Fruit fly (Drosophila melanogaster): ENCODE measurements around the gene CG7101.

Gene CG7101

dm6 chrX:18812111-18812510 is 18.3 kb upstream of the CG7101 start:
- no peak for TF ChIP-seq Myc (optimal IDR thresholded peaks at IDR 0.05)
- TF ChIP-seq h (optimal IDR thresholded peaks at IDR 0.05): no peak
- TF ChIP-seq Sin3A (optimal IDR thresholded peaks at IDR 0.05): no peak
- no peak for TF ChIP-seq psq (optimal IDR thresholded peaks at IDR 0.05)
- no peak for TF ChIP-seq insv (optimal IDR thresholded peaks at IDR 0.05)
- TF ChIP-seq ttk (optimal IDR thresholded peaks at IDR 0.05): no peak

- TF ChIP-seq h (optimal IDR thresholded peaks at IDR 0.05) (no peak), Sin3A (optimal IDR thresholded peaks at IDR 0.05) (no peak), psq (optimal IDR thresholded peaks at IDR 0.05) (no peak), Myc (optimal IDR thresholded peaks at IDR 0.05) (no peak), ttk (optimal IDR thresholded peaks at IDR 0.05) (no peak), insv (optimal IDR thresholded peaks at IDR 0.05) (no peak)
Observed at dm6 chrX:18813049-18813448, 17.3 kb upstream of the CG7101 start, which contains the start of gene CG42450. CG42450 (plus strand) TSS chrX:18813297.

dm6 chrX:18814373-18814772 is 16.0 kb upstream of the CG7101 start:
- TF ChIP-seq Myc (optimal IDR thresholded peaks at IDR 0.05) (no peak), insv (optimal IDR thresholded peaks at IDR 0.05) (no peak), h (optimal IDR thresholded peaks at IDR 0.05) (no peak), Sin3A (optimal IDR thresholded peaks at IDR 0.05) (no peak), psq (optimal IDR thresholded peaks at IDR 0.05) (no peak), ttk (optimal IDR thresholded peaks at IDR 0.05) (no peak)

- TF ChIP-seq insv (optimal IDR thresholded peaks at IDR 0.05) (no peak), Myc (optimal IDR thresholded peaks at IDR 0.05) (no peak), h (optimal IDR thresholded peaks at IDR 0.05) (no peak), ttk (optimal IDR thresholded peaks at IDR 0.05) (no peak), Sin3A (optimal IDR thresholded peaks at IDR 0.05) (no peak), psq (optimal IDR thresholded peaks at IDR 0.05) (no peak)
Observed at dm6 chrX:18814944-18815343, 15.4 kb upstream of the CG7101 start.

dm6 chrX:18832371-18832852 is 2.0 kb downstream of the CG7101 start, which contains the start of gene Pvf1:
Pvf1 (plus strand) TSS chrX:18832682.
- TF ChIP-seq psq (optimal IDR thresholded peaks at IDR 0.05) (no peak), Myc (optimal IDR thresholded peaks at IDR 0.05) (no peak), insv (optimal IDR thresholded peaks at IDR 0.05) (no peak), ttk (optimal IDR thresholded peaks at IDR 0.05) (no peak), Sin3A (optimal IDR thresholded peaks at IDR 0.05) (no peak), h (optimal IDR thresholded peaks at IDR 0.05) (no peak)

dm6 chrX:18834399-18834798 is 4.0 kb downstream of the CG7101 start:
- TF ChIP-seq Sin3A (optimal IDR thresholded peaks at IDR 0.05): no peak
- no peak for TF ChIP-seq insv (optimal IDR thresholded peaks at IDR 0.05)
- TF ChIP-seq psq (optimal IDR thresholded peaks at IDR 0.05): no peak
- TF ChIP-seq h (optimal IDR thresholded peaks at IDR 0.05): no peak
- TF ChIP-seq ttk (optimal IDR thresholded peaks at IDR 0.05): no peak
- no peak for TF ChIP-seq Myc (optimal IDR thresholded peaks at IDR 0.05)

dm6 chrX:18835003-18835402 is 4.6 kb downstream of the CG7101 start:
- TF ChIP-seq Sin3A (optimal IDR thresholded peaks at IDR 0.05) (no peak), psq (optimal IDR thresholded peaks at IDR 0.05) (no peak), ttk (optimal IDR thresholded peaks at IDR 0.05) (no peak), insv (optimal IDR thresholded peaks at IDR 0.05) (no peak), h (optimal IDR thresholded peaks at IDR 0.05) (no peak), Myc (optimal IDR thresholded peaks at IDR 0.05) (no peak)

- no peak for TF ChIP-seq Myc (optimal IDR thresholded peaks at IDR 0.05)
- no peak for TF ChIP-seq ttk (optimal IDR thresholded peaks at IDR 0.05)
- TF ChIP-seq Sin3A (optimal IDR thresholded peaks at IDR 0.05): no peak
- no peak for TF ChIP-seq insv (optimal IDR thresholded peaks at IDR 0.05)
- TF ChIP-seq h (optimal IDR thresholded peaks at IDR 0.05): no peak
- no peak for TF ChIP-seq psq (optimal IDR thresholded peaks at IDR 0.05)
Observed at dm6 chrX:18835500-18835899, 5.1 kb downstream of the CG7101 start.

dm6 chrX:18836315-18836714 is 5.9 kb downstream of the CG7101 start:
- no peak for TF ChIP-seq h (optimal IDR thresholded peaks at IDR 0.05)
- TF ChIP-seq psq (optimal IDR thresholded peaks at IDR 0.05): no peak
- TF ChIP-seq insv (optimal IDR thresholded peaks at IDR 0.05): no peak

- TF ChIP-seq h (optimal IDR thresholded peaks at IDR 0.05): no peak
- no peak for TF ChIP-seq psq (optimal IDR thresholded peaks at IDR 0.05)
- TF ChIP-seq insv (optimal IDR thresholded peaks at IDR 0.05): no peak
- no peak for TF ChIP-seq Myc (optimal IDR thresholded peaks at IDR 0.05)
- no peak for TF ChIP-seq ttk (optimal IDR thresholded peaks at IDR 0.05)
- no peak for TF ChIP-seq Sin3A (optimal IDR thresholded peaks at IDR 0.05)
Observed at dm6 chrX:18837046-18837445, 6.7 kb downstream of the CG7101 start.

dm6 chrX:18838470-18838869 is 8.1 kb downstream of the CG7101 start:
- no peak for TF ChIP-seq insv (optimal IDR thresholded peaks at IDR 0.05)
- TF ChIP-seq Myc (optimal IDR thresholded peaks at IDR 0.05): no peak
- TF ChIP-seq Sin3A (optimal IDR thresholded peaks at IDR 0.05): no peak
- TF ChIP-seq ttk (optimal IDR thresholded peaks at IDR 0.05): no peak
- TF ChIP-seq h (optimal IDR thresholded peaks at IDR 0.05): no peak
- TF ChIP-seq psq (optimal IDR thresholded peaks at IDR 0.05): no peak

dm6 chrX:18838929-18839576 is 8.7 kb downstream of the CG7101 start:
- TF ChIP-seq insv (optimal IDR thresholded peaks at IDR 0.05): no peak
- no peak for TF ChIP-seq psq (optimal IDR thresholded peaks at IDR 0.05)
- no peak for TF ChIP-seq Myc (optimal IDR thresholded peaks at IDR 0.05)
- TF ChIP-seq ttk (optimal IDR thresholded peaks at IDR 0.05): no peak
- no peak for TF ChIP-seq h (optimal IDR thresholded peaks at IDR 0.05)
- TF ChIP-seq Sin3A (optimal IDR thresholded peaks at IDR 0.05): no peak

Data from Kc167 (cell line).